Worm (Caenorhabditis elegans) whole organism, young adult: ENCODE results near the gene C04G6.4.
A peak's percentile ranks its signal among the peaks of the same experiment; 100 is the strongest.

Experiments
- B0336.3 ChIP-seq: fragments of 200-800 bp; sonication (Bioruptor generic); IDR thresholded peaks from 2 replicates; pipeline ENCODE4 v1.3.6; 2022; ENCODE audit warnings: missing genetic modification characterization, missing compliant biosample characterization
- F22D6.2 ChIP-seq: sonication (generic microtip); optimal IDR thresholded peaks from 2 replicates; lab custom pipeline; 2016; ENCODE audit warnings: mild to moderate bottlenecking, missing genetic modification characterization, missing compliant biosample characterization
- F37B4.10 ChIP-seq: fragments of 200-800 bp; sonication (Bioruptor generic); IDR thresholded peaks from 2 replicates; pipeline ENCODE4 v1.3.6; 2022; ENCODE audit warnings: missing genetic modification characterization, missing compliant biosample characterization
- F49E8.2 ChIP-seq: sonication (generic microtip); optimal IDR thresholded peaks from 3 replicates; lab custom pipeline; 2017; ENCODE audit warnings: missing genetic modification characterization, mild to moderate bottlenecking, missing compliant biosample characterization, antibody characterized with exemption, moderate library complexity; ENCODE audit not compliant: insufficient read depth
- F52B5.7 ChIP-seq: sonication (generic microtip); optimal IDR thresholded peaks from 2 replicates; lab custom pipeline; 2016; ENCODE audit warnings: mild to moderate bottlenecking, missing genetic modification characterization, missing compliant biosample characterization
- F57A8.1 ChIP-seq: fragments of 200-800 bp; sonication (Bioruptor generic); optimal IDR thresholded peaks from 2 replicates; lab custom pipeline; 2018; ENCODE audit warnings: mild to moderate bottlenecking, missing genetic modification characterization, moderate library complexity, missing compliant biosample characterization
- T07F8.4 ChIP-seq: sonication (generic microtip); optimal IDR thresholded peaks from 2 replicates; lab custom pipeline; 2016; ENCODE audit warnings: mild to moderate bottlenecking, missing genetic modification characterization, moderate library complexity, missing compliant biosample characterization
- Y53F4B.3 ChIP-seq: fragments of 200-800 bp; sonication (Bioruptor generic); IDR thresholded peaks from 2 replicates; pipeline ENCODE4 v1.3.6; 2022; ENCODE audit warnings: missing genetic modification reagents, missing genetic modification characterization, missing compliant biosample characterization
- Y56A3A.18 ChIP-seq: fragments of 200-800 bp; sonication (Bioruptor generic); IDR thresholded peaks from 2 replicates; pipeline ENCODE4 v1.3.6; 2022; ENCODE audit warnings: missing genetic modification reagents, missing genetic modification characterization, missing compliant biosample characterization
- Y67H2A.10 ChIP-seq: fragments of 200-800 bp; sonication (Bioruptor generic); conservative IDR thresholded peaks from 2 replicates; pipeline ENCODE4 v1.3.6; 2022; ENCODE audit warnings: missing genetic modification reagents, missing genetic modification characterization, missing compliant biosample characterization
- Y79H2A.3 ChIP-seq: fragments of 200-800 bp; sonication (Bioruptor generic); conservative IDR thresholded peaks from 2 replicates; pipeline ENCODE4 v1.3.6; 2022; ENCODE audit warnings: missing genetic modification reagents, missing genetic modification characterization, missing compliant biosample characterization
- Y95B8A.8 ChIP-seq: fragments of 200-800 bp; sonication (Bioruptor generic); IDR thresholded peaks from 2 replicates; pipeline ENCODE4 v1.3.6; 2022; ENCODE audit warnings: missing genetic modification reagents, missing genetic modification characterization, missing compliant biosample characterization
- ama-1 ChIP-seq, 3 experiments: fragments of 150-350 bp in 1 of 3; sonication (generic microtip) in 2 of 3; optimal IDR thresholded peaks; 2 replicates each; lab custom pipeline; 2014 to 2018; ENCODE audit warnings: missing biosample characterization in 2 of 3, missing genetic modification characterization in 2 of 3, missing genetic modification reagents in 2 of 3
- aptf-2 ChIP-seq: fragments of 200-800 bp; sonication (Bioruptor generic); conservative IDR thresholded peaks from 2 replicates; pipeline ENCODE4 v1.3.6; 2022; ENCODE audit warnings: missing genetic modification reagents, missing genetic modification characterization, missing compliant biosample characterization
- bed-1 ChIP-seq: fragments of 200-800 bp; sonication (Bioruptor generic); IDR thresholded peaks from 2 replicates; pipeline ENCODE4 v1.3.6; 2022; ENCODE audit warnings: missing genetic modification reagents, missing genetic modification characterization, missing compliant biosample characterization
- ceh-100 ChIP-seq: fragments of 200-800 bp; sonication (Bioruptor generic); IDR thresholded peaks from 2 replicates; pipeline ENCODE4 v1.3.6; 2022; ENCODE audit warnings: missing genetic modification reagents, missing genetic modification characterization, missing compliant biosample characterization
- ceh-79 ChIP-seq: sonication (generic microtip); optimal IDR thresholded peaks from 2 replicates; lab custom pipeline; 2017; ENCODE audit warnings: mild to moderate bottlenecking, missing genetic modification characterization, missing compliant biosample characterization
- chd-7 ChIP-seq: sonication (generic microtip); optimal IDR thresholded peaks from 2 replicates; lab custom pipeline; 2016; ENCODE audit warnings: mild to moderate bottlenecking, missing genetic modification characterization, moderate library complexity, missing compliant biosample characterization
- dpff-1 ChIP-seq: sonication (generic microtip); optimal IDR thresholded peaks from 2 replicates; lab custom pipeline; 2017; ENCODE audit warnings: mild to moderate bottlenecking, missing genetic modification characterization, missing compliant biosample characterization
- dpl-1 ChIP-seq: fragments of 150-350 bp; optimal IDR thresholded peaks from 2 replicates; lab custom pipeline; 2014; ENCODE audit warnings: missing biosample characterization, missing genetic modification reagents, missing genetic modification characterization
- egrh-3 ChIP-seq: fragments of 200-800 bp; sonication (Bioruptor generic); IDR thresholded peaks from 2 replicates; pipeline ENCODE4 v1.3.6; 2022; ENCODE audit warnings: missing genetic modification reagents, missing genetic modification characterization, missing compliant biosample characterization
- ets-4 ChIP-seq: fragments of 200-800 bp; sonication (Bioruptor generic); optimal IDR thresholded peaks from 2 replicates; lab custom pipeline; 2018; ENCODE audit warnings: mild to moderate bottlenecking, missing genetic modification characterization, missing compliant biosample characterization
- fkh-3 ChIP-seq: sonication (generic microtip); optimal IDR thresholded peaks from 2 replicates; lab custom pipeline; 2016; ENCODE audit warnings: mild to moderate bottlenecking, missing genetic modification characterization, missing compliant biosample characterization
- gei-17 ChIP-seq: fragments of 200-800 bp; sonication (Bioruptor generic); optimal IDR thresholded peaks from 2 replicates; lab custom pipeline; 2018; ENCODE audit warnings: mild to moderate bottlenecking, missing genetic modification characterization, missing compliant biosample characterization
- him-1 ChIP-seq: sonication (generic microtip); optimal IDR thresholded peaks from 2 replicates; lab custom pipeline; 2016; ENCODE audit warnings: missing genotype, missing genetic modification reagents, missing genetic modification characterization, missing compliant biosample characterization
- hsf-1 ChIP-seq: fragments of 200-800 bp; sonication (Bioruptor generic); IDR thresholded peaks from 2 replicates; pipeline ENCODE4 v1.3.6; 2022; ENCODE audit warnings: missing genetic modification reagents, missing genetic modification characterization, missing compliant biosample characterization
- lin-26 ChIP-seq: fragments of 200-800 bp; sonication (Bioruptor generic); IDR thresholded peaks from 2 replicates; pipeline ENCODE4 v1.3.6; 2022; ENCODE audit warnings: missing genetic modification reagents, missing genetic modification characterization, missing compliant biosample characterization
- lin-40 ChIP-seq: sonication (generic microtip); optimal IDR thresholded peaks from 2 replicates; lab custom pipeline; 2016; ENCODE audit warnings: missing genetic modification characterization, mild to moderate bottlenecking, missing compliant biosample characterization, missing genotype, missing genetic modification reagents
- lin-54 ChIP-seq: fragments of 200-800 bp; sonication (Bioruptor generic); optimal IDR thresholded peaks from 2 replicates; lab custom pipeline; 2018; ENCODE audit warnings: mild to moderate bottlenecking, missing genetic modification characterization, missing compliant biosample characterization
- lsl-1 ChIP-seq: fragments of 200-800 bp; sonication (Bioruptor generic); optimal IDR thresholded peaks from 2 replicates; lab custom pipeline; 2018; ENCODE audit warnings: mild to moderate bottlenecking, missing genetic modification characterization, moderate library complexity, missing compliant biosample characterization
- lsy-27 ChIP-seq: sonication (generic microtip); optimal IDR thresholded peaks from 2 replicates; lab custom pipeline; 2017; ENCODE audit warnings: missing genetic modification characterization, mild to moderate bottlenecking, missing compliant biosample characterization, antibody characterized with exemption, missing genotype, borderline replicate concordance; ENCODE audit not compliant: insufficient read depth
- madf-8 ChIP-seq: fragments of 200-800 bp; sonication (Bioruptor generic); conservative IDR thresholded peaks from 2 replicates; pipeline ENCODE4 v1.3.6; 2022; ENCODE audit warnings: missing genetic modification reagents, missing genetic modification characterization, missing compliant biosample characterization
- mxl-1 ChIP-seq: sonication (generic microtip); optimal IDR thresholded peaks from 2 replicates; lab custom pipeline; 2016; ENCODE audit warnings: missing genetic modification characterization, missing compliant biosample characterization
- nhr-80 ChIP-seq: sonication (generic microtip); optimal IDR thresholded peaks from 2 replicates; lab custom pipeline; 2016; ENCODE audit warnings: missing genetic modification characterization, missing compliant biosample characterization
- pha-4 ChIP-seq: fragments of 150-350 bp; sonication (generic microtip); optimal IDR thresholded peaks from 2 replicates; lab custom pipeline; 2014; ENCODE audit warnings: missing biosample characterization, missing genetic modification reagents, missing genetic modification characterization
- rcor-1 ChIP-seq: fragments of 200-800 bp; sonication (Bioruptor generic); IDR thresholded peaks from 2 replicates; pipeline ENCODE4 v1.3.6; 2022; ENCODE audit warnings: missing genetic modification reagents, missing genetic modification characterization, missing compliant biosample characterization
- rec-8 ChIP-seq, 2 experiments: sonication (generic microtip); optimal IDR thresholded peaks; 2 replicates each; lab custom pipeline; 2016; ENCODE audit warnings: mild to moderate bottlenecking in 2 of 2, missing genetic modification characterization in 2 of 2, missing genetic modification reagents in 2 of 2, missing genotype in 2 of 2, missing biosample characterization in 1 of 2, missing compliant biosample characterization in 1 of 2, moderate library complexity in 1 of 2
- repo-1 ChIP-seq: sonication (generic microtip); optimal IDR thresholded peaks from 2 replicates; lab custom pipeline; 2017; ENCODE audit warnings: mild to moderate bottlenecking, missing genetic modification characterization, missing compliant biosample characterization
- sdz-38 ChIP-seq: sonication (generic microtip); optimal IDR thresholded peaks from 2 replicates; lab custom pipeline; 2016; ENCODE audit warnings: missing genotype, missing genetic modification characterization, missing compliant biosample characterization
- snpc-1.3 ChIP-seq: sonication (generic microtip); optimal IDR thresholded peaks from 2 replicates; lab custom pipeline; 2017; ENCODE audit warnings: missing genetic modification characterization, mild to moderate bottlenecking, missing compliant biosample characterization, antibody characterized with exemption, moderate library complexity, missing genotype, missing genetic modification reagents; ENCODE audit not compliant: insufficient read depth
- sptf-2 ChIP-seq: fragments of 200-800 bp; sonication (Bioruptor generic); optimal IDR thresholded peaks from 2 replicates; lab custom pipeline; 2018; ENCODE audit warnings: mild to moderate bottlenecking, missing genetic modification characterization, missing compliant biosample characterization
- tbx-9 ChIP-seq: sonication (generic microtip); optimal IDR thresholded peaks from 2 replicates; lab custom pipeline; 2016; ENCODE audit warnings: borderline replicate concordance, missing genetic modification characterization, inconsistent platforms, missing compliant biosample characterization
- tlf-1 ChIP-seq: fragments of 200-800 bp; sonication (Bioruptor generic); optimal IDR thresholded peaks from 2 replicates; lab custom pipeline; 2018; ENCODE audit warnings: mild to moderate bottlenecking, missing genetic modification characterization, missing compliant biosample characterization
- unc-130 ChIP-seq: sonication (generic microtip); optimal IDR thresholded peaks from 2 replicates; lab custom pipeline; 2016; ENCODE audit warnings: missing genetic modification reagents, missing genetic modification characterization, missing compliant biosample characterization
- unc-62 ChIP-seq: fragments of 150-350 bp; optimal IDR thresholded peaks from 2 replicates; lab custom pipeline; 2014; ENCODE audit warnings: missing biosample characterization, missing genetic modification reagents, missing genetic modification characterization
- ztf-18 ChIP-seq: sonication (generic microtip); optimal IDR thresholded peaks from 2 replicates; lab custom pipeline; 2016; ENCODE audit warnings: missing genotype, mild to moderate bottlenecking, missing genetic modification characterization, missing compliant biosample characterization
- ztf-22 ChIP-seq: fragments of 200-800 bp; sonication (Bioruptor generic); optimal IDR thresholded peaks from 2 replicates; lab custom pipeline; 2018; ENCODE audit warnings: mild to moderate bottlenecking, missing genetic modification characterization, moderate library complexity, missing compliant biosample characterization
- ztf-3 ChIP-seq: fragments of 200-800 bp; sonication (Bioruptor generic); optimal IDR thresholded peaks from 2 replicates; lab custom pipeline; 2018; ENCODE audit warnings: mild to moderate bottlenecking, missing genetic modification characterization, missing compliant biosample characterization

The C04G6.4 gene

ce11 chrII:5105020-5105419, 21.8 kb upstream of the C04G6.4 start (continued):
- TF ChIP-seq rcor-1 (GFP tag; lab: Robert Waterston, UW) (peak; percentile 82), F49E8.2 (tag; lab: Kevin White, UChicago) (peak; percentile 64), F57A8.1 (peak; percentile 73), sdz-38 (tag; lab: Kevin White, UChicago) (no peak), unc-62 (no peak), ets-4 (GFP tag; lab: Kevin White, UChicago) (peak; percentile 67), T07F8.4 (tag; lab: Kevin White, UChicago) (peak; percentile 73), lsy-27 (tag; lab: Kevin White, UChicago) (peak; percentile 60), F22D6.2 (tag; lab: Kevin White, UChicago) (peak; percentile 54), F37B4.10 (GFP tag; lab: Robert Waterston, UW) (no peak), ztf-3 (GFP tag; lab: Kevin White, UChicago) (no peak), bed-1 (GFP tag; lab: Robert Waterston, UW) (peak; percentile 87; the same call in 1 of the 2 replicates), madf-8 (GFP tag; lab: Robert Waterston, UW) (peak; percentile 24; the same call in 1 of the 2 replicates), rec-8 (tag; optimal IDR thresholded peaks at IDR 0.05; lab: Kevin White, UChicago) (peak; percentile 91 to 94), ztf-18 (tag; lab: Kevin White, UChicago) (peak; percentile 81), Y79H2A.3 (GFP tag; lab: Robert Waterston, UW) (peak; percentile 67; the same call in 1 of the 2 replicates), dpl-1 (GFP tag; lab: Kevin White, UChicago) (peak; percentile 1), repo-1 (tag; lab: Kevin White, UChicago) (peak; percentile 79), snpc-1.3 (tag; lab: Kevin White, UChicago) (peak; percentile 89), lin-40 (tag; lab: Kevin White, UChicago) (peak; percentile 78), him-1 (tag; lab: Kevin White, UChicago) (peak; percentile 98), ztf-22 (no peak), lin-54 (GFP tag; lab: Kevin White, UChicago) (peak; percentile 77), unc-130 (GFP tag; lab: Kevin White, UChicago) (peak; percentile 71), ceh-100 (peak; percentile 78), fkh-3 (tag; lab: Kevin White, UChicago) (peak; percentile 85), chd-7 (peak; percentile 91), aptf-2 (0 out of 2 replicates have a peak, but pooled peaks have one; percentile 56), F52B5.7 (tag; lab: Kevin White, UChicago) (peak; percentile 82), tlf-1 (GFP tag; lab: Kevin White, UChicago) (peak; percentile 36), lin-26 (GFP tag; lab: Robert Waterston, UW) (peak; percentile 96), pha-4 (tag; lab: Kevin White, UChicago) (no peak), nhr-80 (tag; lab: Kevin White, UChicago) (peak; percentile 54), mxl-1 (tag; lab: Kevin White, UChicago) (peak; percentile 95), Y67H2A.10 (GFP tag; lab: Robert Waterston, UW) (0 out of 2 replicates have a peak, but pooled peaks have one; percentile 8), Y53F4B.3 (GFP tag; lab: Robert Waterston, UW) (no peak), lsl-1 (peak; percentile 57), egrh-3 (GFP tag; lab: Robert Waterston, UW) (peak; percentile 56), hsf-1 (GFP tag; lab: Robert Waterston, UW) (peak; percentile 54; the same call in 1 of the 2 replicates), sptf-2 (GFP tag; lab: Kevin White, UChicago) (peak; percentile 75), Y95B8A.8 (no peak), gei-17 (GFP tag; lab: Kevin White, UChicago) (peak; percentile 18), Y56A3A.18 (GFP tag; lab: Robert Waterston, UW) (peak; percentile 83; the same call in 1 of the 2 replicates), B0336.3 (GFP tag; lab: Robert Waterston, UW) (peak; percentile 86), ceh-79 (peak; percentile 70), tbx-9 (tag; lab: Kevin White, UChicago) (peak; percentile 79), dpff-1 (tag; lab: Kevin White, UChicago) (peak; percentile 28), ama-1 (optimal IDR thresholded peaks at IDR 0.05; lab: Kevin White, UChicago) (no peak), ama-1 (GFP tag; optimal IDR thresholded peaks at IDR 0.05; lab: Kevin White, UChicago) (peak; percentile 90 to 94)
